Fruit fly (Drosophila melanogaster) whole organism, prepupa: ENCODE results near the gene CG1622.

ENCODE experiments used
- Blimp-1 ChIP-seq: fragments of 200-800 bp; sonication (Bioruptor generic); optimal IDR thresholded peaks from 3 replicates; lab custom pipeline; 2017; ENCODE audit warnings: missing biosample characterization, missing genetic modification characterization, mild to moderate bottlenecking, moderate library complexity, missing genetic modification reagents
- CG10631 ChIP-seq: fragments of 200-800 bp; sonication (Bioruptor generic); optimal IDR thresholded peaks from 2 replicates; lab custom pipeline; 2016; ENCODE audit warnings: missing biosample characterization, missing genetic modification characterization
- CG10669 ChIP-seq: fragments of 200-800 bp; sonication (Bioruptor generic); optimal IDR thresholded peaks from 3 replicates; lab custom pipeline; 2018; ENCODE audit warnings: missing biosample characterization, mild to moderate bottlenecking, missing genetic modification characterization, moderate library complexity
- CG11294 ChIP-seq: fragments of 200-800 bp; sonication (Bioruptor generic); IDR thresholded peaks from 2 replicates; pipeline ENCODE4 v1.3.6; 2022; ENCODE audit warnings: missing biosample characterization, missing genetic modification characterization
- CG15336 ChIP-seq: fragments of 200-800 bp; sonication (Bioruptor generic); IDR thresholded peaks from 2 replicates; pipeline ENCODE4 v1.3.6; 2022; ENCODE audit warnings: missing biosample characterization, missing genetic modification characterization
- CG16779 ChIP-seq: fragments of 200-800 bp; sonication (Bioruptor generic); optimal IDR thresholded peaks from 3 replicates; lab custom pipeline; 2017; ENCODE audit warnings: missing biosample characterization, mild to moderate bottlenecking, missing genetic modification characterization
- CG3032 ChIP-seq: fragments of 200-800 bp; optimal IDR thresholded peaks from 2 replicates; lab custom pipeline; 2019; ENCODE audit warnings: missing biosample characterization, mild to moderate bottlenecking, missing genetic modification characterization, moderate library complexity
- CG32006 ChIP-seq: fragments of 200-800 bp; sonication (Bioruptor generic); optimal IDR thresholded peaks from 3 replicates; lab custom pipeline; 2017; ENCODE audit warnings: missing biosample characterization, mild to moderate bottlenecking, missing genetic modification characterization
- CG34406 ChIP-seq: fragments of 200-800 bp; sonication (Bioruptor generic); optimal IDR thresholded peaks from 3 replicates; lab custom pipeline; 2016; ENCODE audit warnings: missing biosample characterization, missing genetic modification characterization
- CG3919 ChIP-seq: fragments of 200-800 bp; sonication (Bioruptor generic); optimal IDR thresholded peaks from 3 replicates; lab custom pipeline; 2016; ENCODE audit warnings: missing biosample characterization, missing genetic modification characterization
- CG4318 ChIP-seq: fragments of 200-800 bp; sonication (Bioruptor generic); optimal IDR thresholded peaks from 3 replicates; lab custom pipeline; 2017; ENCODE audit warnings: missing biosample characterization, mild to moderate bottlenecking, missing genetic modification characterization
- CG6163 ChIP-seq: fragments of 200-800 bp; sonication (Bioruptor generic); IDR thresholded peaks from 3 replicates; pipeline ENCODE4 v1.3.6; 2022; ENCODE audit warnings: missing biosample characterization, missing genetic modification characterization
- CG6276 ChIP-seq: fragments of 200-800 bp; sonication (Bioruptor generic); optimal IDR thresholded peaks from 2 replicates; lab custom pipeline; 2017; ENCODE audit warnings: missing biosample characterization, mild to moderate bottlenecking, missing genetic modification characterization
- CG6792 ChIP-seq: fragments of 200-800 bp; sonication (Bioruptor generic); optimal IDR thresholded peaks from 3 replicates; lab custom pipeline; 2016; ENCODE audit warnings: missing biosample characterization, missing genetic modification characterization
- CG6808 ChIP-seq: fragments of 200-800 bp; sonication (Bioruptor generic); optimal IDR thresholded peaks from 3 replicates; lab custom pipeline; 2017; ENCODE audit warnings: missing biosample characterization, missing genetic modification characterization, mild to moderate bottlenecking, moderate library complexity, missing genetic modification reagents
- CG6854 ChIP-seq: fragments of 200-800 bp; sonication (Bioruptor generic); optimal IDR thresholded peaks from 2 replicates; lab custom pipeline; 2017; ENCODE audit warnings: missing biosample characterization, mild to moderate bottlenecking, missing genetic modification characterization
- CG7368 ChIP-seq: fragments of 200-800 bp; sonication (Bioruptor generic); optimal IDR thresholded peaks from 3 replicates; lab custom pipeline; 2016; ENCODE audit warnings: missing biosample characterization, missing genetic modification characterization
- CG8119 ChIP-seq: fragments of 200-800 bp; sonication (Bioruptor generic); IDR thresholded peaks from 3 replicates; pipeline ENCODE4 v1.3.6; 2022; ENCODE audit warnings: missing biosample characterization, missing genetic modification characterization
- CG8319 ChIP-seq: fragments of 200-800 bp; sonication (Bioruptor generic); optimal IDR thresholded peaks from 3 replicates; lab custom pipeline; 2016; ENCODE audit warnings: missing biosample characterization, missing genetic modification characterization
- Eip75B ChIP-seq: fragments of 200-800 bp; sonication (Bioruptor generic); optimal IDR thresholded peaks from 3 replicates; lab custom pipeline; 2016; ENCODE audit warnings: missing biosample characterization, missing genetic modification characterization
- Eip78C ChIP-seq: fragments of 200-800 bp; sonication (Bioruptor generic); peaks from one replicate; lab custom pipeline; 2016; ENCODE audit warnings: missing biosample characterization, missing genetic modification characterization
- Eip93F ChIP-seq: fragments of 200-800 bp; sonication (Bioruptor generic); optimal IDR thresholded peaks from 2 replicates; lab custom pipeline; 2016; ENCODE audit warnings: missing biosample characterization, mild to moderate bottlenecking, missing genetic modification characterization
- Ets21C ChIP-seq: fragments of 200-800 bp; sonication (Bioruptor generic); optimal IDR thresholded peaks from 3 replicates; lab custom pipeline; 2016; ENCODE audit warnings: missing biosample characterization, missing genetic modification characterization
- Gug ChIP-seq: fragments of 200-800 bp; sonication (Bioruptor generic); IDR thresholded peaks from 2 replicates; pipeline ENCODE4 v1.3.6; 2022; ENCODE audit warnings: missing biosample characterization, missing genetic modification characterization
- Hr39 ChIP-seq: fragments of 200-800 bp; sonication (Bioruptor generic); optimal IDR thresholded peaks from 2 replicates; lab custom pipeline; 2016; ENCODE audit warnings: missing biosample characterization, missing genetic modification characterization
- Hr4 ChIP-seq: fragments of 200-800 bp; sonication (Bioruptor generic); optimal IDR thresholded peaks from 3 replicates; lab custom pipeline; 2016; ENCODE audit warnings: missing biosample characterization, missing genetic modification characterization
- Lpt ChIP-seq: fragments of 200-800 bp; sonication (Bioruptor generic); optimal IDR thresholded peaks from 3 replicates; lab custom pipeline; 2016; ENCODE audit warnings: missing biosample characterization, missing genetic modification characterization
- Smox ChIP-seq: fragments of 200-800 bp; sonication (Bioruptor generic); optimal IDR thresholded peaks from 3 replicates; lab custom pipeline; 2016; ENCODE audit warnings: missing biosample characterization, missing genetic modification characterization
- Sox102F ChIP-seq: fragments of 200-800 bp; sonication (Bioruptor generic); optimal IDR thresholded peaks from 2 replicates; lab custom pipeline; 2016; ENCODE audit warnings: missing biosample characterization, mild to moderate bottlenecking, missing genetic modification characterization
- Sox14 ChIP-seq: fragments of 200-800 bp; sonication (Bioruptor generic); optimal IDR thresholded peaks from 3 replicates; lab custom pipeline; 2016; ENCODE audit warnings: missing biosample characterization, missing genetic modification characterization
- achi ChIP-seq: fragments of 200-800 bp; sonication (Bioruptor generic); optimal IDR thresholded peaks from 3 replicates; lab custom pipeline; 2016; ENCODE audit warnings: missing biosample characterization, missing genetic modification characterization
- acj6 ChIP-seq: fragments of 200-800 bp; sonication (Bioruptor generic); optimal IDR thresholded peaks from 3 replicates; lab custom pipeline; 2016; ENCODE audit warnings: missing biosample characterization, missing genetic modification characterization
- cyc ChIP-seq: fragments of 200-800 bp; sonication (Bioruptor generic); optimal IDR thresholded peaks from 3 replicates; lab custom pipeline; 2016; ENCODE audit warnings: missing biosample characterization, missing genetic modification characterization
- dsx ChIP-seq: fragments of 200-800 bp; optimal IDR thresholded peaks from 3 replicates; lab custom pipeline; 2019; ENCODE audit warnings: missing biosample characterization, mild to moderate bottlenecking, missing genetic modification characterization, moderate library complexity; ENCODE audit not compliant: poor library complexity, severe bottlenecking
- eg ChIP-seq: fragments of 200-800 bp; sonication (Bioruptor generic); IDR thresholded peaks from 3 replicates; pipeline ENCODE4 v1.3.6; 2022; ENCODE audit warnings: missing biosample characterization, missing genetic modification characterization
- fd59A ChIP-seq: fragments of 200-800 bp; sonication (Bioruptor generic); optimal IDR thresholded peaks from 2 replicates; lab custom pipeline; 2017; ENCODE audit warnings: missing biosample characterization, mild to moderate bottlenecking, missing genetic modification characterization, missing genetic modification reagents
- fd85E ChIP-seq: fragments of 200-800 bp; sonication (Bioruptor generic); optimal IDR thresholded peaks from 3 replicates; lab custom pipeline; 2016; ENCODE audit warnings: missing biosample characterization, missing genetic modification characterization
- fkh ChIP-seq: fragments of 200-800 bp; sonication (Bioruptor generic); optimal IDR thresholded peaks from 3 replicates; lab custom pipeline; 2017; ENCODE audit warnings: missing biosample characterization, mild to moderate bottlenecking, missing genetic modification characterization, moderate library complexity
- lz ChIP-seq: fragments of 200-800 bp; sonication (Bioruptor generic); optimal IDR thresholded peaks from 3 replicates; lab custom pipeline; 2016; ENCODE audit warnings: missing biosample characterization, missing genetic modification characterization
- net ChIP-seq: fragments of 200-800 bp; sonication (Bioruptor generic); optimal IDR thresholded peaks from 3 replicates; lab custom pipeline; 2016; ENCODE audit warnings: missing biosample characterization, missing genetic modification characterization
- pdm3 ChIP-seq: fragments of 200-800 bp; sonication (Bioruptor generic); optimal IDR thresholded peaks from 3 replicates; lab custom pipeline; 2016; ENCODE audit warnings: missing biosample characterization, missing genetic modification characterization
- spab ChIP-seq: fragments of 200-800 bp; sonication (Bioruptor generic); optimal IDR thresholded peaks from 2 replicates; lab custom pipeline; 2017; ENCODE audit warnings: missing biosample characterization, mild to moderate bottlenecking, missing genetic modification characterization, missing genetic modification reagents
- ss ChIP-seq, 2 experiments: fragments of 200-800 bp; sonication (Bioruptor generic); optimal IDR thresholded peaks; 2 replicates in 1 of 2; 3 replicates in 1 of 2; lab custom pipeline; 2017 to 2018; ENCODE audit warnings: mild to moderate bottlenecking in 2 of 2, missing biosample characterization in 2 of 2, missing genetic modification characterization in 2 of 2, moderate library complexity in 1 of 2
- svp ChIP-seq: fragments of 200-800 bp; sonication (Bioruptor generic); peaks from one replicate; lab custom pipeline; 2016; ENCODE audit warnings: missing biosample characterization, missing genetic modification characterization

CG1622 gene

dm6 chrX:13272676-13273233 lies 24.1 kb upstream of the CG1622 start:
- peak; percentile 4 for TF ChIP-seq CG6276 (GFP tag; lab: Kevin White, UChicago)
- no peak for TF ChIP-seq Blimp-1 (GFP tag; lab: Kevin White, UChicago)
- no peak for TF ChIP-seq CG34406 (GFP tag; lab: Kevin White, UChicago)
- peak; percentile 36 for TF ChIP-seq CG15336
- 0 out of 2 replicates have a peak, but pooled peaks have one; percentile 6 for TF ChIP-seq CG11294 (GFP tag; lab: Robert Waterston, UW)
- peak; percentile 4 for TF ChIP-seq Eip93F (GFP tag; lab: Kevin White, UChicago)
- TF ChIP-seq CG3919: no peak
- peak; percentile 63 for TF ChIP-seq CG32006 (GFP tag; lab: Kevin White, UChicago)
- TF ChIP-seq CG6163: peak; percentile 55; the same call in 2 of the 3 replicates
- no peak for TF ChIP-seq net (GFP tag; lab: Kevin White, UChicago)
- no peak for TF ChIP-seq cyc (GFP tag; lab: Kevin White, UChicago)
- peak; percentile 11 for TF ChIP-seq Lpt
- TF ChIP-seq Eip78C (GFP tag; lab: Kevin White, UChicago): peak; percentile 33
- peak; percentile 46 for TF ChIP-seq Gug
- TF ChIP-seq CG4318: peak; percentile 21
- peak; percentile 16 for TF ChIP-seq achi (GFP tag; lab: Kevin White, UChicago)
- TF ChIP-seq CG6854 (GFP tag; lab: Kevin White, UChicago): no peak
- TF ChIP-seq CG8119 (GFP tag; lab: Robert Waterston, UW): peak; percentile 20; the same call in 1 of the 3 replicates
- TF ChIP-seq, all 60 proteins: peak for 12

dm6 chrX:13273417-13273816 lies 23.5 kb upstream of the CG1622 start:
- TF ChIP-seq CG32006 (GFP tag; lab: Kevin White, UChicago) (no peak), eg (peak; percentile 26; the same call in 1 of the 3 replicates), CG6808 (GFP tag; lab: Kevin White, UChicago) (no peak), svp (GFP tag; lab: Kevin White, UChicago) (no peak), CG6854 (GFP tag; lab: Kevin White, UChicago) (no peak), Hr39 (GFP tag; lab: Kevin White, UChicago) (no peak), lz (GFP tag; lab: Kevin White, UChicago) (no peak), Smox (GFP tag; lab: Kevin White, UChicago) (no peak), Hr4 (GFP tag; lab: Kevin White, UChicago) (peak; percentile 28), fd59A (GFP tag; lab: Kevin White, UChicago) (no peak), acj6 (GFP tag; lab: Kevin White, UChicago) (peak; percentile 14), CG7368 (GFP tag; lab: Kevin White, UChicago) (no peak), Eip78C (GFP tag; lab: Kevin White, UChicago) (peak; percentile 48), CG10669 (GFP tag; lab: Kevin White, UChicago) (peak; percentile 8)

dm6 chrX:13274429-13275095 lies 22.3 kb upstream of the CG1622 start:
- TF ChIP-seq Eip78C (GFP tag; lab: Kevin White, UChicago): peak; percentile 84
- no peak for TF ChIP-seq fd85E (GFP tag; lab: Kevin White, UChicago)
- TF ChIP-seq Eip75B (GFP tag; lab: Kevin White, UChicago): peak; percentile 15
- no peak for TF ChIP-seq ss (GFP tag; optimal IDR thresholded peaks at IDR 0.05; lab: Kevin White, UChicago)
- no peak for TF ChIP-seq CG10669 (GFP tag; lab: Kevin White, UChicago)
- TF ChIP-seq CG32006 (GFP tag; lab: Kevin White, UChicago): peak; percentile 67
- peak; percentile 35 for TF ChIP-seq CG10631 (GFP tag; lab: Kevin White, UChicago)
- TF ChIP-seq CG7368 (GFP tag; lab: Kevin White, UChicago): no peak
- peak; percentile 62 for TF ChIP-seq CG6276 (GFP tag; lab: Kevin White, UChicago)
- peak; percentile 36 for TF ChIP-seq CG34406 (GFP tag; lab: Kevin White, UChicago)
- no peak for TF ChIP-seq net (GFP tag; lab: Kevin White, UChicago)
- TF ChIP-seq fkh (GFP tag; lab: Kevin White, UChicago): no peak
- peak; percentile 19; the same call in 1 of the 2 replicates for TF ChIP-seq CG11294 (GFP tag; lab: Robert Waterston, UW)
- no peak for TF ChIP-seq Sox14 (GFP tag; lab: Kevin White, UChicago)
- no peak for TF ChIP-seq CG6792
- peak; percentile 67 for TF ChIP-seq CG8119 (GFP tag; lab: Robert Waterston, UW)
- TF ChIP-seq CG3032 (tag; lab: Kevin White, UChicago): peak; percentile 40
- TF ChIP-seq Ets21C: no peak
- no peak for TF ChIP-seq spab (GFP tag; lab: Kevin White, UChicago)
- TF ChIP-seq pdm3 (GFP tag; lab: Kevin White, UChicago): peak; percentile 38
- TF ChIP-seq Blimp-1 (GFP tag; lab: Kevin White, UChicago): no peak
- TF ChIP-seq CG6163: peak; percentile 58; the same call in 1 of the 3 replicates
- no peak for TF ChIP-seq dsx (GFP tag; lab: Kevin White, UChicago)
- peak; percentile 8 for TF ChIP-seq CG6808 (GFP tag; lab: Kevin White, UChicago)
- TF ChIP-seq lz (GFP tag; lab: Kevin White, UChicago): no peak
- no peak for TF ChIP-seq CG16779 (tag; lab: Kevin White, UChicago)
- no peak for TF ChIP-seq Sox102F
- TF ChIP-seq CG8319 (GFP tag; lab: Kevin White, UChicago): no peak
- peak; percentile 53 for TF ChIP-seq CG15336
